Fruit fly (Drosophila melanogaster): ENCODE results near the gene Fadd.

The Fadd gene

DNA sequence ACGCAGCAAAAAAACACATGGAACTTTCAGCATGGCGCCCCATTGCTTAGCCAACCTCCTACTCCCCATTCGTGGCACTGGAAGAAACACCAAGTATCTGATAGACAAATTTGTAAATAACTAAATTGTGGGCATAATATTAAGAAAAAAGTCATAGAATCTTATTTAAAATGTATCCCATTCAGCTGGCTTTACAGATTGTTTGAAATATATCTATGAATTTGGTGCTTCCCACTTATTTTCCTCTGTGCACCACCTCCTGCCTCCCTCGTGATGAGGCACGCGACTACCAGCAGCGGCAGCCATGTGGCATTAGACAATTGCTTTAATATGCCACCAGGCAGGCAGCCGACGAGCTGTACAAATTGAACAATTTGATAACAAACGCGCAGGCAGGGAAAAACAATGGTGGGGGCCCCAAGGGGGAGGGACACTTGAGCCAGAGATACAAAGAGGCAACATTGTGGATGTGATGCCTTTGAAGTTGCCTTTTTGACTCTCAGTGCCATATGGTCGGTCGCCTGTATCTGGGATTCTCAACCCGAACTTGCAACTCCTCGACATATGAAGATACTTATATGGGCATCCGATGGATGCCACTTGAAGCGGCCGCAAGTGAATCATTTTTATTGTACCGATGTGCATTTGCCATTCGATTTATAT is 15.0 kb downstream of the Fadd start (continued):
- no peak for TF ChIP-seq bbx (GFP tag; IDR thresholded peaks at IDR 0.05; ENCODE audit: partially characterized antibody)
- TF ChIP-seq CG2129 (GFP tag; IDR thresholded peaks at IDR 0.05; ENCODE audit: partially characterized antibody): no peak
- TF ChIP-seq CG32532 (GFP tag; IDR thresholded peaks at IDR 0.05): peak; percentile 87
- TF ChIP-seq CG15011 (GFP tag; optimal IDR thresholded peaks at IDR 0.05): peak; percentile 53
- no peak for TF ChIP-seq CG34224 (GFP tag; IDR thresholded peaks at IDR 0.05; ENCODE audit: partially characterized antibody)
- TF ChIP-seq scrt (GFP tag; optimal IDR thresholded peaks at IDR 0.05): peak; percentile 70
- TF ChIP-seq Dad (GFP tag; optimal IDR thresholded peaks at IDR 0.05): peak; percentile 28
- TF ChIP-seq CG5245 (GFP tag; optimal IDR thresholded peaks at IDR 0.05): peak; percentile 62
- no peak for TF ChIP-seq zen2 (GFP tag; IDR thresholded peaks at IDR 0.05; ENCODE audit: partially characterized antibody)
- peak; percentile 80 for TF ChIP-seq CG12071 (GFP tag; optimal IDR thresholded peaks at IDR 0.05)
- TF ChIP-seq vfl (GFP tag; optimal IDR thresholded peaks at IDR 0.05): peak; percentile 33
- no peak for TF ChIP-seq Dp (GFP tag; optimal IDR thresholded peaks at IDR 0.05)
- peak; percentile 63 for TF ChIP-seq ewg (GFP tag; optimal IDR thresholded peaks at IDR 0.05)
- no peak for TF ChIP-seq vnd (GFP tag; IDR thresholded peaks at IDR 0.05; ENCODE audit: partially characterized antibody)
- peak; percentile 92 for TF ChIP-seq CG18599 (GFP tag; optimal IDR thresholded peaks at IDR 0.05)
- no peak for TF ChIP-seq pan (optimal IDR thresholded peaks at IDR 0.05)
- TF ChIP-seq pan (GFP tag; optimal IDR thresholded peaks at IDR 0.05 in 1 of 2, IDR thresholded peaks at IDR 0.05 in 1 of 2): peak in 1 of 2 experiments; percentile 87
- peak; percentile 8 for TF ChIP-seq psq (GFP tag; optimal IDR thresholded peaks at IDR 0.05)
- peak; percentile 26; the same call in 1 of the 2 replicates for TF ChIP-seq ham (GFP tag; IDR thresholded peaks at IDR 0.05)
- TF ChIP-seq Dip2 (GFP tag; IDR thresholded peaks at IDR 0.05): no peak
- peak; percentile 84 for TF ChIP-seq CG15269 (tag; optimal IDR thresholded peaks at IDR 0.05)
- TF ChIP-seq CG6689 (GFP tag; IDR thresholded peaks at IDR 0.05): peak; percentile 84
- peak; percentile 69 for TF ChIP-seq Camta (GFP tag; optimal IDR thresholded peaks at IDR 0.05)
- TF ChIP-seq CG12391 (tag; optimal IDR thresholded peaks at IDR 0.05): peak; percentile 84
- peak; percentile 62 for TF ChIP-seq CG14710 (tag; optimal IDR thresholded peaks at IDR 0.05)
- TF ChIP-seq repo (GFP tag; optimal IDR thresholded peaks at IDR 0.05): peak; percentile 45
- no peak for TF ChIP-seq fd102C (GFP tag; optimal IDR thresholded peaks at IDR 0.05)
- TF ChIP-seq Nf-YC (tag; optimal IDR thresholded peaks at IDR 0.05): peak; percentile 47
- TF ChIP-seq CG2712 (tag; optimal IDR thresholded peaks at IDR 0.05): peak; percentile 88
- peak; percentile 92 for TF ChIP-seq Ets65A (GFP tag)
- peak; percentile 62 for TF ChIP-seq CG4707 (GFP tag; optimal IDR thresholded peaks at IDR 0.05)
- TF ChIP-seq aop (GFP tag; IDR thresholded peaks at IDR 0.05): no peak
- TF ChIP-seq crp (GFP tag; optimal IDR thresholded peaks at IDR 0.05): peak in 1 of 2 experiments; percentile 20
- TF ChIP-seq ci (GFP tag; IDR thresholded peaks at IDR 0.05): peak; percentile 94
- peak; percentile 84 for TF ChIP-seq CG17829 (tag; optimal IDR thresholded peaks at IDR 0.05)
- peak; percentile 67 for TF ChIP-seq CG43689 (GFP tag; IDR thresholded peaks at IDR 0.05)
- peak; percentile 52 for TF ChIP-seq Bdp1 (GFP tag; optimal IDR thresholded peaks at IDR 0.05)
- TF ChIP-seq Lpt (GFP tag; optimal IDR thresholded peaks at IDR 0.05): no peak
- peak; percentile 67 for TF ChIP-seq fd64A (GFP tag; optimal IDR thresholded peaks at IDR 0.05)
- peak; percentile 72 for TF ChIP-seq seq (GFP tag; IDR thresholded peaks at IDR 0.05)
- peak; percentile 49 for TF ChIP-seq CG31365 (tag; optimal IDR thresholded peaks at IDR 0.05)
- TF ChIP-seq eyg (GFP tag; optimal IDR thresholded peaks at IDR 0.05): peak; percentile 74
- no peak for TF ChIP-seq CG8478 (optimal IDR thresholded peaks at IDR 0.05)
- peak; percentile 75 for TF ChIP-seq stc (GFP tag; IDR thresholded peaks at IDR 0.05)
- TF ChIP-seq Sry-β (GFP tag; optimal IDR thresholded peaks at IDR 0.05): no peak
- peak; percentile 38 for TF ChIP-seq sima (GFP tag; optimal IDR thresholded peaks at IDR 0.05)
- TF ChIP-seq pros (GFP tag; optimal IDR thresholded peaks at IDR 0.05): peak; percentile 8
- TF ChIP-seq CG13123 (GFP tag; optimal IDR thresholded peaks at IDR 0.05): peak; percentile 36
- peak; percentile 80 for TF ChIP-seq tap (tag; optimal IDR thresholded peaks at IDR 0.05)
- TF ChIP-seq nmo (GFP tag; optimal IDR thresholded peaks at IDR 0.05): peak; percentile 79

Data from whole organism, embryonic.